Fruit fly (Drosophila melanogaster) Kc167 (cell line): ENCODE data around the gene r-cup.

Source experiments
- Sin3A ChIP-seq: fragments of >200 bp; optimal IDR thresholded peaks from 2 replicates; lab custom pipeline; 2018; ENCODE audit warnings: missing external identifiers
- h ChIP-seq: fragments of >200 bp; optimal IDR thresholded peaks from 3 replicates; lab custom pipeline; 2018; ENCODE audit warnings: missing external identifiers
- insv ChIP-seq: fragments of >200 bp; optimal IDR thresholded peaks from 3 replicates; lab custom pipeline; 2018; ENCODE audit warnings: missing external identifiers
- psq ChIP-seq: fragments of >200 bp; optimal IDR thresholded peaks from 2 replicates; lab custom pipeline; 2017; ENCODE audit warnings: missing external identifiers
- ttk ChIP-seq: sonication (Bioruptor generic); optimal IDR thresholded peaks from 2 replicates; lab custom pipeline; 2017; ENCODE audit warnings: missing external identifiers

DNA sequence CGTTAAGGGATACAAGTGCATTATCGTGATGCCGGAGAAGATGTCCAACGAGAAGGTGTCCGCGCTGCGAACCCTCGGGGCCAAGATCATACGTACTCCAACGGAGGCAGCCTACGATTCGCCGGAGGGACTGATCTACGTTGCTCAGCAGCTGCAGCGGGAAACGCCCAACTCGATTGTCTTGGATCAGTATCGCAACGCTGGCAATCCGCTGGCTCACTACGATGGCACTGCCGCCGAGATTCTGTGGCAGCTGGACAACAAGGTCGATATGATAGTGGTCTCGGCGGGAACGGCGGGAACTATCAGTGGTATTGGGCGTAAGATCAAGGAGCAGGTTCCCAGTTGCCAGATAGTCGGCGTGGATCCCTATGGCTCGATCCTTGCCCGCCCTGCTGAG lies 22.0 kb upstream of the r-cup start:
- TF ChIP-seq insv (lab: Kevin White, UChicago) = no peak
- TF ChIP-seq psq (lab: Kevin White, UChicago) = no peak
- peak; percentile 100 for TF ChIP-seq ttk (lab: Kevin White, UChicago)
- TF ChIP-seq h (lab: Kevin White, UChicago) = no peak
- TF ChIP-seq Sin3A (lab: Kevin White, UChicago) = no peak
